Worm (Caenorhabditis elegans) whole organism, L3 larva: Measurements from ENCODE around the gene tsct-1.

Source experiments
- R02D3.7 ChIP-seq: fragments of 150-350 bp; optimal IDR thresholded peaks from 2 replicates; lab custom pipeline; 2014; ENCODE audit warnings: missing biosample characterization, missing genetic modification characterization
- ZK546.5 ChIP-seq: sonication (generic microtip); optimal IDR thresholded peaks from 2 replicates; lab custom pipeline; 2017; ENCODE audit warnings: missing biosample characterization, missing genetic modification characterization
- fos-1 ChIP-seq: fragments of 150-350 bp; optimal IDR thresholded peaks from 2 replicates; lab custom pipeline; 2014; ENCODE audit warnings: missing biosample characterization, missing genetic modification characterization
- lin-39 ChIP-seq: fragments of 150-350 bp; optimal IDR thresholded peaks from 2 replicates; lab custom pipeline; 2018; ENCODE audit warnings: missing biosample characterization, missing genetic modification reagents, missing genetic modification characterization
- mdl-1 ChIP-seq: fragments of 150-350 bp; optimal IDR thresholded peaks from 2 replicates; lab custom pipeline; 2014; ENCODE audit warnings: missing biosample characterization, missing genetic modification characterization
- nfya-1 ChIP-seq: sonication (generic microtip); optimal IDR thresholded peaks from 2 replicates; lab custom pipeline; 2017; ENCODE audit warnings: missing genetic modification characterization, mild to moderate bottlenecking, missing compliant biosample characterization, antibody characterized with exemption, moderate library complexity; ENCODE audit not compliant: insufficient read depth
- nhr-12 ChIP-seq: fragments of 150-350 bp; optimal IDR thresholded peaks from 2 replicates; lab custom pipeline; 2014; ENCODE audit warnings: missing biosample characterization, missing genetic modification characterization
- nhr-77 ChIP-seq: fragments of 150-350 bp; optimal IDR thresholded peaks from 2 replicates; lab custom pipeline; 2014; ENCODE audit warnings: missing biosample characterization, missing genetic modification characterization
- pqm-1 ChIP-seq: fragments of 150-350 bp; optimal IDR thresholded peaks from 2 replicates; lab custom pipeline; 2017; ENCODE audit warnings: missing biosample characterization, missing genetic modification characterization, inconsistent platforms
- tbx-2 ChIP-seq: sonication (generic microtip); optimal IDR thresholded peaks from 2 replicates; lab custom pipeline; 2016; ENCODE audit warnings: mild to moderate bottlenecking, missing genetic modification characterization, missing compliant biosample characterization
- unc-39 ChIP-seq: sonication (generic microtip); optimal IDR thresholded peaks from 4 replicates; lab custom pipeline; 2017; ENCODE audit warnings: missing biosample characterization, missing genetic modification characterization
- unc-62 ChIP-seq: fragments of 150-350 bp; sonication (generic microtip); optimal IDR thresholded peaks from 4 replicates; lab custom pipeline; 2014; ENCODE audit warnings: missing biosample characterization, missing genetic modification reagents, missing genetic modification characterization
- ztf-11 ChIP-seq: fragments of 150-350 bp; optimal IDR thresholded peaks from 2 replicates; lab custom pipeline; 2014; ENCODE audit warnings: missing biosample characterization, missing genetic modification characterization

DNA sequence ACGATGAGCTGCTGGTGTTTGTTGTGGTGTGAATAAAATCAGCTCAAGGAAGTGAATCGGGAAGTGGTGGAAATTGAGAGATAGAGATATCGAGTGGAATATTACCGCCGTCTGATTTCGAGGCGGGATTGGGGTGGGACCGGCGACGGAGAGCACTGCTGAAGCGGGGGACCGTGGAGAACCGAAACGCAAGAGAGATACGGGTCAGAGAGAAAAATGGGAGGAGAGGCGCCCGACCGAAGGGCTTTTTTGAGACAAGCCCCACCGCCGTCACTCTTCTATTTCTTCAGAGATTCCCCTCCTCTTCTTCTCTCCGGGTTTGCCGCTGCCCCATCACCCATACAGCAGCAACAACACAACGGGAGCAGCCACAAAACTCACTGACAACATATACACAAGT lies 27.9 kb upstream of the tsct-1 start:
- no peak for TF ChIP-seq nhr-77 (tag; lab: Kevin White, UChicago)
- TF ChIP-seq nfya-1 (tag; lab: Kevin White, UChicago) = peak; percentile 13
- no peak for TF ChIP-seq fos-1 (tag; lab: Kevin White, UChicago)
- TF ChIP-seq unc-39 = no peak
- peak; percentile 61 for TF ChIP-seq lin-39 (tag; lab: Kevin White, UChicago)
- no peak for TF ChIP-seq pqm-1 (tag; lab: Kevin White, UChicago)
- TF ChIP-seq unc-62 = no peak
- no peak for TF ChIP-seq mdl-1 (tag; lab: Kevin White, UChicago)
- TF ChIP-seq nhr-12 (tag; lab: Kevin White, UChicago) = no peak
- no peak for TF ChIP-seq ztf-11 (tag; lab: Kevin White, UChicago)
- no peak for TF ChIP-seq ZK546.5 (tag; lab: Kevin White, UChicago)
- no peak for TF ChIP-seq tbx-2
- TF ChIP-seq R02D3.7 (tag; lab: Kevin White, UChicago) = no peak
